Worm (Caenorhabditis elegans) whole organism, mixed stage, embryonic: ENCODE measurements around the gene K07C11.8.
A peak's percentile ranks its signal among the peaks of the same experiment; 100 is the strongest.

Experiments
- M03D4.4 ChIP-seq: sonication (generic microtip); optimal IDR thresholded peaks from 2 replicates; lab custom pipeline; 2017; ENCODE audit warnings: mild to moderate bottlenecking, missing genetic modification characterization, missing compliant biosample characterization
- bed-3 ChIP-seq: fragments of 200-800 bp; sonication (Bioruptor generic); optimal IDR thresholded peaks from 3 replicates; lab custom pipeline; 2018; ENCODE audit warnings: mild to moderate bottlenecking, missing genetic modification characterization, moderate library complexity, missing compliant biosample characterization
- ceh-39 ChIP-seq: fragments of 150-350 bp; optimal IDR thresholded peaks from 2 replicates; lab custom pipeline; 2014; ENCODE audit warnings: missing biosample characterization, missing genetic modification characterization
- ceh-83 ChIP-seq: fragments of 200-800 bp; sonication (Bioruptor generic); optimal IDR thresholded peaks from 2 replicates; lab custom pipeline; 2018; ENCODE audit warnings: mild to moderate bottlenecking, missing genetic modification characterization, missing compliant biosample characterization
- ces-1 ChIP-seq: fragments of 150-350 bp; optimal IDR thresholded peaks from 2 replicates; lab custom pipeline; 2014; ENCODE audit warnings: missing biosample characterization, missing genetic modification reagents, missing genetic modification characterization
- cnd-1 ChIP-seq: fragments of 200-800 bp; sonication (Bioruptor generic); optimal IDR thresholded peaks from 2 replicates; lab custom pipeline; 2018; ENCODE audit warnings: mild to moderate bottlenecking, missing genetic modification characterization, missing compliant biosample characterization
- drap-1 ChIP-seq: fragments of 200-800 bp; sonication (Bioruptor generic); optimal IDR thresholded peaks from 3 replicates; lab custom pipeline; 2018; ENCODE audit warnings: mild to moderate bottlenecking, missing genetic modification characterization, missing compliant biosample characterization
- elt-1 ChIP-seq: sonication (generic microtip); optimal IDR thresholded peaks from 2 replicates; lab custom pipeline; 2017; ENCODE audit warnings: missing genetic modification characterization, mild to moderate bottlenecking, missing compliant biosample characterization, antibody characterized with exemption, moderate library complexity, borderline replicate concordance; ENCODE audit not compliant: insufficient read depth
- elt-3 ChIP-seq: fragments of 150-350 bp; optimal IDR thresholded peaks from 2 replicates; lab custom pipeline; 2014; ENCODE audit warnings: missing biosample characterization, missing genetic modification characterization
- flh-1 ChIP-seq: fragments of 200-800 bp; sonication (Bioruptor generic); optimal IDR thresholded peaks from 2 replicates; lab custom pipeline; 2018; ENCODE audit warnings: mild to moderate bottlenecking, missing genetic modification characterization, moderate library complexity, missing compliant biosample characterization
- ham-2 ChIP-seq: fragments of 200-800 bp; sonication (Bioruptor generic); optimal IDR thresholded peaks from 2 replicates; lab custom pipeline; 2018; ENCODE audit warnings: mild to moderate bottlenecking, missing genetic modification characterization, missing compliant biosample characterization
- hlh-1 ChIP-seq: fragments of 150-350 bp; optimal IDR thresholded peaks from 2 replicates; lab custom pipeline; 2014; ENCODE audit warnings: missing biosample characterization, missing genetic modification reagents, missing genetic modification characterization
- lin-13 ChIP-seq: fragments of 150-350 bp; optimal IDR thresholded peaks from 2 replicates; lab custom pipeline; 2014; ENCODE audit warnings: missing biosample characterization, missing genetic modification characterization
- lin-32 ChIP-seq: fragments of 200-800 bp; sonication (Bioruptor generic); optimal IDR thresholded peaks from 2 replicates; lab custom pipeline; 2018; ENCODE audit warnings: mild to moderate bottlenecking, missing genetic modification characterization, missing compliant biosample characterization
- lsy-2 ChIP-seq: fragments of 150-350 bp; optimal IDR thresholded peaks from 2 replicates; lab custom pipeline; 2014; ENCODE audit warnings: missing biosample characterization, missing genetic modification characterization
- mab-5 ChIP-seq: fragments of 150-350 bp; optimal IDR thresholded peaks from 2 replicates; lab custom pipeline; 2014; ENCODE audit warnings: missing biosample characterization, missing genetic modification characterization
- mls-2 ChIP-seq: sonication (generic microtip); optimal IDR thresholded peaks from 2 replicates; lab custom pipeline; 2016; ENCODE audit warnings: mild to moderate bottlenecking, missing genetic modification characterization, moderate library complexity, missing compliant biosample characterization
- nhr-12 ChIP-seq: fragments of 150-350 bp; optimal IDR thresholded peaks from 2 replicates; lab custom pipeline; 2014; ENCODE audit warnings: missing biosample characterization, missing genetic modification characterization
- nhr-2 ChIP-seq: fragments of 150-350 bp; optimal IDR thresholded peaks from 2 replicates; lab custom pipeline; 2014; ENCODE audit warnings: missing biosample characterization, missing genetic modification characterization
- nhr-237 ChIP-seq: fragments of 150-350 bp; optimal IDR thresholded peaks from 2 replicates; lab custom pipeline; 2014; ENCODE audit warnings: missing biosample characterization, missing genetic modification characterization
- nhr-28 ChIP-seq: fragments of 150-350 bp; optimal IDR thresholded peaks from 2 replicates; lab custom pipeline; 2014; ENCODE audit warnings: missing biosample characterization, missing genetic modification characterization
- nhr-76 ChIP-seq: sonication (generic microtip); optimal IDR thresholded peaks from 2 replicates; lab custom pipeline; 2017; ENCODE audit warnings: missing biosample characterization, missing genetic modification characterization
- pha-4 ChIP-seq: fragments of 150-350 bp; optimal IDR thresholded peaks from 2 replicates; lab custom pipeline; 2018; ENCODE audit warnings: missing biosample characterization, missing genetic modification reagents, missing genetic modification characterization
- sem-2 ChIP-seq: fragments of 200-800 bp; sonication (Bioruptor generic); optimal IDR thresholded peaks from 2 replicates; lab custom pipeline; 2018; ENCODE audit warnings: mild to moderate bottlenecking, missing genetic modification characterization, missing compliant biosample characterization
- sptf-1 ChIP-seq: sonication (generic microtip); optimal IDR thresholded peaks from 2 replicates; lab custom pipeline; 2017; ENCODE audit warnings: mild to moderate bottlenecking, missing genetic modification characterization, moderate library complexity, missing compliant biosample characterization
- unc-120 ChIP-seq: sonication (generic microtip); optimal IDR thresholded peaks from 2 replicates; lab custom pipeline; 2017; ENCODE audit warnings: missing genetic modification characterization, missing compliant biosample characterization; ENCODE audit not compliant: poor library complexity, severe bottlenecking
- unc-39 ChIP-seq: fragments of 150-350 bp; optimal IDR thresholded peaks from 2 replicates; lab custom pipeline; 2014; ENCODE audit warnings: missing biosample characterization, missing genetic modification characterization
- unc-62 ChIP-seq: fragments of 150-350 bp; optimal IDR thresholded peaks from 2 replicates; lab custom pipeline; 2014; ENCODE audit warnings: missing biosample characterization, missing genetic modification reagents, missing genetic modification characterization
- zip-8 ChIP-seq: fragments of 150-350 bp; optimal IDR thresholded peaks from 2 replicates; lab custom pipeline; 2014; ENCODE audit warnings: missing biosample characterization, missing genetic modification characterization
- ztf-11 ChIP-seq: fragments of 150-350 bp; optimal IDR thresholded peaks from 2 replicates; lab custom pipeline; 2014; ENCODE audit warnings: missing biosample characterization, missing genetic modification characterization

Gene K07C11.8

ce11 chrV:8253946-8254345 lies 36.3 kb upstream of the K07C11.8 start:
- TF ChIP-seq hlh-1 (tag; lab: Kevin White, UChicago) (no peak), nhr-12 (no peak), flh-1 (no peak), ces-1 (peak; percentile 99), pha-4 (tag; lab: Kevin White, UChicago) (no peak)

- TF ChIP-seq M03D4.4 (tag; lab: Kevin White, UChicago) = no peak
- peak; percentile 53 for TF ChIP-seq mab-5 (tag; lab: Kevin White, UChicago)
- TF ChIP-seq hlh-1 (tag; lab: Kevin White, UChicago) = peak; percentile 15
- peak; percentile 84 for TF ChIP-seq unc-62 (GFP tag; lab: Kevin White, UChicago)
Measured at ce11 chrV:8252532-8252931, 34.8 kb upstream of the K07C11.8 start.

ce11 chrV:8251075-8251474 lies 33.4 kb upstream of the K07C11.8 start:
- TF ChIP-seq unc-120 (tag; lab: Kevin White, UChicago) = no peak
- no peak for TF ChIP-seq bed-3 (GFP tag; lab: Kevin White, UChicago)
- TF ChIP-seq drap-1 (GFP tag; lab: Kevin White, UChicago) = no peak
- TF ChIP-seq nhr-12 = no peak
- TF ChIP-seq mls-2 (tag; lab: Kevin White, UChicago) = no peak
- TF ChIP-seq flh-1 = no peak
- no peak for TF ChIP-seq pha-4 (tag; lab: Kevin White, UChicago)
- no peak for TF ChIP-seq lsy-2
- TF ChIP-seq zip-8 (tag; lab: Kevin White, UChicago) = no peak
- no peak for TF ChIP-seq sptf-1 (tag; lab: Kevin White, UChicago)
- no peak for TF ChIP-seq elt-1 (tag; lab: Kevin White, UChicago)
- TF ChIP-seq lin-32 = no peak
- no peak for TF ChIP-seq ztf-11 (tag; lab: Kevin White, UChicago)
- no peak for TF ChIP-seq nhr-28 (tag; lab: Kevin White, UChicago)
- TF ChIP-seq, all 35 proteins: peak for 0

ce11 chrV:8250208-8250607 lies 32.5 kb upstream of the K07C11.8 start, which contains the start of gene C16D9.6:
C16D9.6 (minus strand) TSS chrV:8250308.
- TF ChIP-seq unc-39 (tag; lab: Kevin White, UChicago) (no peak), flh-1 (no peak), bed-3 (GFP tag; lab: Kevin White, UChicago) (no peak), ham-2 (GFP tag; lab: Kevin White, UChicago) (no peak), sptf-1 (tag; lab: Kevin White, UChicago) (no peak), M03D4.4 (tag; lab: Kevin White, UChicago) (no peak), cnd-1 (tag; lab: Kevin White, UChicago) (no peak), hlh-1 (tag; lab: Kevin White, UChicago) (no peak)

- TF ChIP-seq elt-1 (tag; lab: Kevin White, UChicago) (no peak), ceh-83 (peak; percentile 71), nhr-2 (tag; lab: Kevin White, UChicago) (no peak), sem-2 (GFP tag; lab: Kevin White, UChicago) (no peak), nhr-76 (no peak), unc-62 (GFP tag; lab: Kevin White, UChicago) (no peak), hlh-1 (tag; lab: Kevin White, UChicago) (peak; percentile 43), ceh-39 (tag; lab: Kevin White, UChicago) (no peak), elt-3 (no peak), unc-39 (tag; lab: Kevin White, UChicago) (no peak)
Measured at ce11 chrV:8247311-8248105, 29.8 kb upstream of the K07C11.8 start.

- TF ChIP-seq nhr-2 (tag; lab: Kevin White, UChicago) (no peak), hlh-1 (tag; lab: Kevin White, UChicago) (no peak), drap-1 (GFP tag; lab: Kevin White, UChicago) (no peak), ztf-11 (tag; lab: Kevin White, UChicago) (no peak), flh-1 (no peak), unc-62 (GFP tag; lab: Kevin White, UChicago) (no peak), nhr-237 (tag; lab: Kevin White, UChicago) (no peak), ceh-39 (tag; lab: Kevin White, UChicago) (no peak), nhr-28 (tag; lab: Kevin White, UChicago) (no peak), lin-13 (tag; lab: Kevin White, UChicago) (no peak), nhr-12 (no peak), elt-1 (tag; lab: Kevin White, UChicago) (no peak), nhr-76 (no peak)
Measured at ce11 chrV:8245457-8245856, 27.8 kb upstream of the K07C11.8 start, which contains the start of gene C16D9.5. C16D9.5 (minus strand) TSS chrV:8245557.
